Fruit fly (Drosophila melanogaster) whole organism, embryonic: ENCODE data around the gene rumi.

Experiments
- Bgb ChIP-seq: fragments of 200-800 bp; sonication (Bioruptor generic); IDR thresholded peaks from 2 replicates; pipeline ENCODE4 v1.3.6; 2022; ENCODE audit warnings: missing biosample characterization, missing genetic modification characterization; ENCODE audit not compliant: partially characterized antibody
- CG10321 ChIP-seq: fragments of 200-800 bp; sonication (Bioruptor generic); IDR thresholded peaks from 2 replicates; pipeline ENCODE4 v1.3.6; 2022; ENCODE audit warnings: missing biosample characterization, missing genetic modification characterization
- CG11695 ChIP-seq: fragments of 200-800 bp; sonication (Bioruptor generic); IDR thresholded peaks from 3 replicates; pipeline ENCODE4 v1.3.6; 2022; ENCODE audit warnings: missing biosample characterization, missing genetic modification characterization
- CG13424 ChIP-seq: fragments of 200-800 bp; sonication (Bioruptor generic); optimal IDR thresholded peaks from 2 replicates; lab custom pipeline; 2019; ENCODE audit warnings: missing biosample characterization, mild to moderate bottlenecking, missing genetic modification characterization, moderate library complexity
- CG14710 ChIP-seq: fragments of 200-800 bp; sonication (Bioruptor generic); optimal IDR thresholded peaks from 3 replicates; lab custom pipeline; 2019; ENCODE audit warnings: missing biosample characterization, mild to moderate bottlenecking, missing genetic modification characterization, moderate library complexity
- CG1603 ChIP-seq: fragments of 200-800 bp; sonication (Bioruptor generic); optimal IDR thresholded peaks from 2 replicates; lab custom pipeline; 2019; ENCODE audit warnings: missing biosample characterization, mild to moderate bottlenecking, missing genetic modification characterization, moderate library complexity
- CG16863 ChIP-seq: fragments of 200-800 bp; sonication (Bioruptor generic); optimal IDR thresholded peaks from 3 replicates; lab custom pipeline; 2016; ENCODE audit warnings: missing biosample characterization, missing genetic modification characterization
- CG17829 ChIP-seq: fragments of 200-800 bp; optimal IDR thresholded peaks from 2 replicates; lab custom pipeline; 2019; ENCODE audit warnings: missing biosample characterization, mild to moderate bottlenecking, missing genetic modification characterization, moderate library complexity
- CG2116 ChIP-seq: fragments of 200-800 bp; sonication (Bioruptor generic); optimal IDR thresholded peaks from 3 replicates; lab custom pipeline; 2018; ENCODE audit warnings: missing biosample characterization, mild to moderate bottlenecking, missing genetic modification characterization
- CG31224 ChIP-seq: fragments of 200-800 bp; sonication (Bioruptor generic); IDR thresholded peaks from 2 replicates; pipeline ENCODE4 v1.3.6; 2022; ENCODE audit warnings: missing biosample characterization, missing genetic modification characterization
- CG3407 ChIP-seq: fragments of 200-800 bp; sonication (Bioruptor generic); optimal IDR thresholded peaks from 2 replicates; lab custom pipeline; 2018; ENCODE audit warnings: missing biosample characterization, mild to moderate bottlenecking, missing genetic modification characterization
- CG34422 ChIP-seq: fragments of 200-800 bp; sonication (Bioruptor generic); IDR thresholded peaks from 3 replicates; pipeline ENCODE4 v1.3.6; 2022; ENCODE audit warnings: missing biosample characterization, missing genetic modification characterization
- CG3838 ChIP-seq: fragments of 200-800 bp; sonication (Bioruptor generic); optimal IDR thresholded peaks from 3 replicates; lab custom pipeline; 2016; ENCODE audit warnings: missing biosample characterization, missing genetic modification characterization
- CG3847 ChIP-seq: fragments of 200-800 bp; sonication (Bioruptor generic); IDR thresholded peaks from 2 replicates; pipeline ENCODE4 v1.3.6; 2022; ENCODE audit warnings: missing biosample characterization, missing genetic modification characterization
- CG3995 ChIP-seq: fragments of 200-800 bp; sonication (Bioruptor generic); optimal IDR thresholded peaks from 3 replicates; lab custom pipeline; 2016; ENCODE audit warnings: missing biosample characterization, missing genetic modification characterization
- CG6175 ChIP-seq: fragments of 200-800 bp; sonication (Bioruptor generic); IDR thresholded peaks from 3 replicates; pipeline ENCODE4 v1.3.6; 2022; ENCODE audit warnings: missing biosample characterization, missing genetic modification characterization
- CG6654 ChIP-seq: fragments of 200-800 bp; sonication (Bioruptor generic); optimal IDR thresholded peaks from 2 replicates; lab custom pipeline; 2017; ENCODE audit warnings: missing biosample characterization, mild to moderate bottlenecking, missing genetic modification characterization
- CG7987 ChIP-seq: fragments of 200-800 bp; sonication (Bioruptor generic); optimal IDR thresholded peaks from 2 replicates; lab custom pipeline; 2018; ENCODE audit warnings: missing biosample characterization, mild to moderate bottlenecking, missing genetic modification characterization, moderate library complexity
- Dref ChIP-seq: fragments of 200-800 bp; sonication (Bioruptor generic); IDR thresholded peaks from 2 replicates; pipeline ENCODE4 v1.3.6; 2022; ENCODE audit warnings: missing biosample characterization, missing genetic modification characterization
- Gug ChIP-seq: fragments of 200-800 bp; sonication (Bioruptor generic); IDR thresholded peaks from 4 replicates; pipeline ENCODE4 v1.3.6; 2022; ENCODE audit warnings: missing biosample characterization, missing genetic modification characterization
- HLH4C ChIP-seq: fragments of 200-800 bp; sonication (Bioruptor generic); IDR thresholded peaks from 3 replicates; pipeline ENCODE4 v1.3.6; 2022; ENCODE audit warnings: missing biosample characterization, missing genetic modification characterization; ENCODE audit not compliant: partially characterized antibody
- HLHmδ ChIP-seq: fragments of 200-800 bp; sonication (Bioruptor generic); optimal IDR thresholded peaks from 2 replicates; lab custom pipeline; 2018; ENCODE audit warnings: missing biosample characterization, mild to moderate bottlenecking, missing genetic modification characterization, moderate library complexity
- HmgZ ChIP-seq: fragments of 200-800 bp; sonication (Bioruptor generic); optimal IDR thresholded peaks from 2 replicates; lab custom pipeline; 2018; ENCODE audit warnings: missing biosample characterization, mild to moderate bottlenecking, missing genetic modification characterization
- Hr39 ChIP-seq: fragments of >200 bp; optimal IDR thresholded peaks from 2 replicates; lab custom pipeline; 2017
- MESR4 ChIP-seq: fragments of 200-800 bp; sonication (Bioruptor generic); optimal IDR thresholded peaks from 2 replicates; lab custom pipeline; 2018; ENCODE audit warnings: missing biosample characterization, mild to moderate bottlenecking, missing genetic modification characterization, moderate library complexity
- Med ChIP-seq: fragments of 200-800 bp; sonication (Bioruptor generic); peaks from one replicate; lab custom pipeline; 2016; ENCODE audit warnings: missing biosample characterization, missing genetic modification characterization, mild to moderate bottlenecking, inconsistent platforms, moderate library complexity
- Pdp1 ChIP-seq, 2 experiments: fragments of 200-800 bp; sonication (Bioruptor generic); optimal IDR thresholded peaks; 3 replicates each; lab custom pipeline; 2016; ENCODE audit warnings: missing biosample characterization in 2 of 2, missing genetic modification characterization in 2 of 2, mild to moderate bottlenecking in 1 of 2, moderate library complexity in 1 of 2
- Rfx ChIP-seq: fragments of 200-800 bp; sonication (Bioruptor generic); IDR thresholded peaks from 2 replicates; pipeline ENCODE4 v1.3.6; 2022; ENCODE audit warnings: missing biosample characterization, missing genetic modification characterization
- Sin3A ChIP-seq: fragments of >200 bp; optimal IDR thresholded peaks from 2 replicates; lab custom pipeline; 2018
- YL-1 ChIP-seq: fragments of 200-800 bp; sonication (Bioruptor generic); optimal IDR thresholded peaks from 3 replicates; lab custom pipeline; 2017; ENCODE audit warnings: missing biosample characterization, mild to moderate bottlenecking, missing genetic modification characterization
- amos ChIP-seq: fragments of 200-800 bp; sonication (Bioruptor generic); IDR thresholded peaks from 2 replicates; pipeline ENCODE4 v1.3.6; 2022; ENCODE audit warnings: missing biosample characterization, missing genetic modification characterization; ENCODE audit not compliant: partially characterized antibody
- chm ChIP-seq: fragments of 200-800 bp; sonication (Bioruptor generic); IDR thresholded peaks from 2 replicates; pipeline ENCODE4 v1.3.6; 2022; ENCODE audit warnings: missing biosample characterization, missing genetic modification characterization
- ci ChIP-seq: fragments of 200-800 bp; sonication (Bioruptor generic); IDR thresholded peaks from 3 replicates; pipeline ENCODE4 v1.3.6; 2022; ENCODE audit warnings: missing biosample characterization, missing genetic modification characterization
- crp ChIP-seq, 2 experiments: fragments of 200-800 bp; sonication (Bioruptor generic); optimal IDR thresholded peaks; 2 replicates in 1 of 2; 3 replicates in 1 of 2; lab custom pipeline; 2017; ENCODE audit warnings: missing biosample characterization in 2 of 2, missing genetic modification characterization in 2 of 2, mild to moderate bottlenecking in 1 of 2, moderate library complexity in 1 of 2
- dysf ChIP-seq: fragments of 200-800 bp; sonication (Bioruptor generic); IDR thresholded peaks from 3 replicates; pipeline ENCODE4 v1.3.6; 2022; ENCODE audit warnings: missing biosample characterization, missing genetic modification characterization
- fru ChIP-seq: fragments of >200 bp; optimal IDR thresholded peaks from 2 replicates; lab custom pipeline; 2017
- hkb ChIP-seq, 2 experiments: fragments of 200-800 bp in 1 of 2; fragments of >200 bp in 1 of 2; sonication (Bioruptor generic) in 1 of 2; IDR thresholded peaks in 1 of 2; optimal IDR thresholded peaks in 1 of 2; 2 replicates each; pipeline versions ENCODE4 v1.3.6 to Lab custom; 2017 to 2022; ENCODE audit warnings: missing biosample characterization in 1 of 2, missing genetic modification characterization in 1 of 2
- jing ChIP-seq: fragments of 200-800 bp; sonication (Bioruptor generic); optimal IDR thresholded peaks from 2 replicates; lab custom pipeline; 2018; ENCODE audit warnings: missing biosample characterization, mild to moderate bottlenecking, missing genetic modification characterization
- kah ChIP-seq: fragments of 200-800 bp; sonication (Bioruptor generic); optimal IDR thresholded peaks from 2 replicates; lab custom pipeline; 2018; ENCODE audit warnings: missing biosample characterization, mild to moderate bottlenecking, missing genetic modification characterization
- pzg ChIP-seq: fragments of 200-800 bp; sonication (Bioruptor generic); optimal IDR thresholded peaks from 3 replicates; lab custom pipeline; 2018; ENCODE audit warnings: missing biosample characterization, mild to moderate bottlenecking, missing genetic modification characterization, moderate library complexity
- stwl ChIP-seq: fragments of 200-800 bp; sonication (Bioruptor generic); optimal IDR thresholded peaks from 3 replicates; lab custom pipeline; 2018; ENCODE audit warnings: missing biosample characterization, mild to moderate bottlenecking, missing genetic modification characterization, moderate library complexity
- trem ChIP-seq: fragments of 200-800 bp; optimal IDR thresholded peaks from 3 replicates; lab custom pipeline; 2019; ENCODE audit warnings: missing biosample characterization, mild to moderate bottlenecking, missing genetic modification characterization, moderate library complexity
- unc-4 ChIP-seq: fragments of 200-800 bp; sonication (Bioruptor generic); IDR thresholded peaks from 2 replicates; pipeline ENCODE4 v1.3.6; 2022; ENCODE audit warnings: missing biosample characterization, missing genetic modification characterization; ENCODE audit not compliant: partially characterized antibody
- unpg ChIP-seq: fragments of 200-800 bp; sonication (Bioruptor generic); optimal IDR thresholded peaks from 3 replicates; lab custom pipeline; 2018; ENCODE audit warnings: missing biosample characterization, mild to moderate bottlenecking, missing genetic modification characterization, moderate library complexity
- vvl ChIP-seq: fragments of 200-800 bp; sonication (Bioruptor generic); IDR thresholded peaks from 2 replicates; pipeline ENCODE4 v1.3.6; 2022; ENCODE audit warnings: missing biosample characterization, missing genetic modification characterization
- zen2 ChIP-seq: fragments of 200-800 bp; sonication (Bioruptor generic); IDR thresholded peaks from 3 replicates; pipeline ENCODE4 v1.3.6; 2022; ENCODE audit warnings: missing biosample characterization, missing genetic modification characterization; ENCODE audit not compliant: partially characterized antibody

rumi gene

dm6 chr3R:22750039-22750438 lies 358 bp downstream of the rumi start:
- no peak for TF ChIP-seq CG13424 (tag; lab: Kevin White, UChicago)
- TF ChIP-seq kah (GFP tag; lab: Kevin White, UChicago), result peak; percentile 98
- TF ChIP-seq CG31224 (GFP tag; lab: Robert Waterston, UW), result no peak
- TF ChIP-seq chm, result 0 out of 2 replicates have a peak, but pooled peaks have one; percentile 10

- TF ChIP-seq jing (GFP tag; lab: Kevin White, UChicago) (no peak), zen2 (no peak), fru (lab: Kevin White, UChicago) (no peak), CG3407 (GFP tag; lab: Kevin White, UChicago) (no peak), Med (peak; percentile 3), CG10321 (no peak)
Observed at dm6 chr3R:22748956-22749355, 1.4 kb downstream of the rumi start, which contains the start of gene CG31139. Gene CG31139 (minus strand): TSS chr3R:22749056.

dm6 chr3R:22747423-22748090 lies 2.8 kb downstream of the rumi start, which contains the start of gene CG17141:
Gene CG17141 (minus strand): TSS chr3R:22747599.
- TF ChIP-seq Bgb (GFP tag; lab: Robert Waterston, UW) (peak; percentile 45; the same call in 1 of the 2 replicates), stwl (tag; lab: Kevin White, UChicago) (peak; percentile 26), ci (peak; percentile 42; the same call in 1 of the 3 replicates), vvl (GFP tag; lab: Robert Waterston, UW) (peak; percentile 83), unc-4 (peak; percentile 47), CG7987 (GFP tag; lab: Kevin White, UChicago) (peak; percentile 41), CG3847 (peak; percentile 64), crp (GFP tag; optimal IDR thresholded peaks at IDR 0.05; lab: Kevin White, UChicago) (peak; percentile 71 to 96), Rfx (GFP tag; lab: Robert Waterston, UW) (0 out of 2 replicates have a peak, but pooled peaks have one; percentile 22), CG34422 (GFP tag; lab: Robert Waterston, UW) (peak; percentile 28; the same call in 1 of the 3 replicates), trem (tag; lab: Kevin White, UChicago) (peak; percentile 36), HLHmδ (GFP tag; lab: Kevin White, UChicago) (peak; percentile 70), HLH4C (GFP tag; lab: Robert Waterston, UW) (peak; percentile 22; the same call in 1 of the 3 replicates), unpg (GFP tag; lab: Kevin White, UChicago) (no peak), CG14710 (tag; lab: Kevin White, UChicago) (peak; percentile 100), CG17829 (tag; lab: Kevin White, UChicago) (peak; percentile 6), Sin3A (lab: Kevin White, UChicago) (peak; percentile 22), amos (GFP tag; lab: Robert Waterston, UW) (peak; percentile 40; the same call in 1 of the 2 replicates), hkb (optimal IDR thresholded peaks at IDR 0.05; lab: Kevin White, UChicago) (no peak), hkb (GFP tag; IDR thresholded peaks at IDR 0.05; lab: Robert Waterston, UW) (peak; percentile 40), Gug (GFP tag; lab: Robert Waterston, UW) (no peak), dysf (no peak), CG11695 (GFP tag; lab: Robert Waterston, UW) (0 out of 3 replicates have a peak, but pooled peaks have one; percentile 13), pzg (GFP tag; lab: Kevin White, UChicago) (peak; percentile 90), CG16863 (GFP tag; lab: Kevin White, UChicago) (no peak), CG3995 (GFP tag; lab: Kevin White, UChicago) (peak; percentile 77), CG1603 (tag; lab: Kevin White, UChicago) (peak; percentile 57), HmgZ (tag; lab: Kevin White, UChicago) (peak; percentile 55), Pdp1 (GFP tag; optimal IDR thresholded peaks at IDR 0.05; lab: Kevin White, UChicago) (peak in 1 of 2 experiments; percentile 99), CG3838 (GFP tag; lab: Kevin White, UChicago) (no peak), CG6175 (GFP tag; lab: Robert Waterston, UW) (no peak), Hr39 (lab: Kevin White, UChicago) (no peak), CG6654 (GFP tag; lab: Kevin White, UChicago) (no peak), CG2116 (GFP tag; lab: Kevin White, UChicago) (peak; percentile 32), MESR4 (peak; percentile 77), YL-1 (peak; percentile 67), Dref (peak; percentile 38; the same call in 1 of the 2 replicates)
